Worm (Caenorhabditis elegans): ENCODE measurements around the gene C24A3.4.

The C24A3.4 gene

ce11 chrX:8996496-8997116, 4.4 kb downstream of the C24A3.4 start:
- no peak for TF ChIP-seq unc-62 (GFP tag; optimal IDR thresholded peaks at IDR 0.05)

- no peak for TF ChIP-seq unc-62 (GFP tag; optimal IDR thresholded peaks at IDR 0.05)
Observed at ce11 chrX:8997450-8998075, 5.4 kb downstream of the C24A3.4 start, which contains the start of gene C24A3.2. Gene C24A3.2 (plus strand): TSS chrX:8997500.

ce11 chrX:8998809-8999208, 6.6 kb downstream of the C24A3.4 start, which contains the start of gene C24A3.1:
Gene C24A3.1 (plus strand): TSS chrX:8999071.
- no peak for TF ChIP-seq unc-62 (GFP tag; optimal IDR thresholded peaks at IDR 0.05)

- no peak for TF ChIP-seq unc-62 (GFP tag; optimal IDR thresholded peaks at IDR 0.05)
Observed at ce11 chrX:9010418-9010817, 18.2 kb downstream of the C24A3.4 start, which contains the start of gene C24A3.9. Gene C24A3.9 (minus strand): TSS chrX:9010518.

ce11 chrX:9011471-9011870, 19.3 kb downstream of the C24A3.4 start:
- TF ChIP-seq unc-62 (GFP tag; optimal IDR thresholded peaks at IDR 0.05): no peak

ce11 chrX:9014451-9014850, 22.2 kb downstream of the C24A3.4 start:
- no peak for TF ChIP-seq unc-62 (GFP tag; optimal IDR thresholded peaks at IDR 0.05)

- TF ChIP-seq unc-62 (GFP tag; optimal IDR thresholded peaks at IDR 0.05): no peak
Observed at ce11 chrX:9015420-9015819, 23.2 kb downstream of the C24A3.4 start, which contains the start of gene T25B6.4. Gene T25B6.4 (plus strand): TSS chrX:9015720.

ce11 chrX:9021645-9022044, 29.4 kb downstream of the C24A3.4 start, which contains the start of gene T25B6.5:
Gene T25B6.5 (minus strand): TSS chrX:9021745.
- no peak for TF ChIP-seq unc-62 (GFP tag; optimal IDR thresholded peaks at IDR 0.05)

- no peak for TF ChIP-seq unc-62 (GFP tag; optimal IDR thresholded peaks at IDR 0.05)
Observed at ce11 chrX:9022779-9023178, 30.6 kb downstream of the C24A3.4 start, which contains the start of gene T25B6.6. Gene T25B6.6 (minus strand): TSS chrX:9022879.

- TF ChIP-seq unc-62 (GFP tag; optimal IDR thresholded peaks at IDR 0.05): no peak
Observed at ce11 chrX:9023816-9024215, 31.6 kb downstream of the C24A3.4 start.

- no peak for TF ChIP-seq unc-62 (GFP tag; optimal IDR thresholded peaks at IDR 0.05)
Observed at ce11 chrX:9024270-9024669, 32.1 kb downstream of the C24A3.4 start.

- no peak for TF ChIP-seq unc-62 (GFP tag; optimal IDR thresholded peaks at IDR 0.05)
Observed at ce11 chrX:9025484-9025883, 33.3 kb downstream of the C24A3.4 start.

- TF ChIP-seq unc-62 (GFP tag; optimal IDR thresholded peaks at IDR 0.05): no peak
Observed at ce11 chrX:9027304-9027703, 35.1 kb downstream of the C24A3.4 start, which contains the start of gene T25B6.3. Gene T25B6.3 (plus strand): TSS chrX:9027604.

- TF ChIP-seq unc-62 (GFP tag; optimal IDR thresholded peaks at IDR 0.05): no peak
Observed at ce11 chrX:9028909-9029520, 36.8 kb downstream of the C24A3.4 start, which contains the start of gene snf-12. Gene snf-12 (plus strand): TSS chrX:9029470.

ce11 chrX:9034310-9034709, 42.1 kb downstream of the C24A3.4 start, which contains the start of gene nep-22:
Gene nep-22 (plus strand): TSS chrX:9034554.
- no peak for TF ChIP-seq unc-62 (GFP tag; optimal IDR thresholded peaks at IDR 0.05)

ce11 chrX:9035142-9035541, 42.9 kb downstream of the C24A3.4 start:
- no peak for TF ChIP-seq unc-62 (GFP tag; optimal IDR thresholded peaks at IDR 0.05)

Data from whole organism, dauer.